Fruit fly (Drosophila melanogaster) whole organism, embryonic: ENCODE measurements around the gene flip.

ENCODE experiments used
- Ada2b ChIP-seq: fragments of 200-800 bp; sonication (Bioruptor generic); IDR thresholded peaks from 2 replicates; pipeline ENCODE4 v1.3.6; 2022; ENCODE audit warnings: missing biosample characterization, missing genetic modification characterization
- BEAF-32 ChIP-seq: fragments of 200-800 bp; sonication (Bioruptor generic); optimal IDR thresholded peaks from 3 replicates; lab custom pipeline; 2017; ENCODE audit warnings: missing biosample characterization, missing genetic modification characterization, mild to moderate bottlenecking, moderate library complexity, missing genetic modification reagents
- CG10321 ChIP-seq: fragments of 200-800 bp; sonication (Bioruptor generic); IDR thresholded peaks from 2 replicates; pipeline ENCODE4 v1.3.6; 2022; ENCODE audit warnings: missing biosample characterization, missing genetic modification characterization
- CG11504 ChIP-seq: fragments of 200-800 bp; sonication (Bioruptor generic); optimal IDR thresholded peaks from 3 replicates; lab custom pipeline; 2019; ENCODE audit warnings: missing biosample characterization, mild to moderate bottlenecking, missing genetic modification characterization, moderate library complexity
- CG14965 ChIP-seq: fragments of 200-800 bp; sonication (Bioruptor generic); optimal IDR thresholded peaks from 2 replicates; lab custom pipeline; 2016; ENCODE audit warnings: missing biosample characterization, missing genetic modification characterization, borderline replicate concordance
- CG15514 ChIP-seq: fragments of 200-800 bp; sonication (Bioruptor generic); optimal IDR thresholded peaks from 3 replicates; lab custom pipeline; 2017; ENCODE audit warnings: missing biosample characterization, missing genetic modification characterization, mild to moderate bottlenecking, moderate library complexity, missing genetic modification reagents
- CG1832 ChIP-seq: fragments of 200-800 bp; sonication (Bioruptor generic); optimal IDR thresholded peaks from 2 replicates; lab custom pipeline; 2017; ENCODE audit warnings: missing biosample characterization, mild to moderate bottlenecking, missing genetic modification characterization, inconsistent platforms
- CG18619 ChIP-seq: fragments of 200-800 bp; sonication (Bioruptor generic); optimal IDR thresholded peaks from 3 replicates; lab custom pipeline; 2017; ENCODE audit warnings: missing biosample characterization, mild to moderate bottlenecking, missing genetic modification characterization
- CG2202 ChIP-seq: fragments of 200-800 bp; sonication (Bioruptor generic); optimal IDR thresholded peaks from 2 replicates; lab custom pipeline; 2018; ENCODE audit warnings: missing biosample characterization, mild to moderate bottlenecking, missing genetic modification characterization
- CG31224 ChIP-seq: fragments of 200-800 bp; sonication (Bioruptor generic); IDR thresholded peaks from 2 replicates; pipeline ENCODE4 v1.3.6; 2022; ENCODE audit warnings: missing biosample characterization, missing genetic modification characterization
- CG34224 ChIP-seq: fragments of 200-800 bp; sonication (Bioruptor generic); IDR thresholded peaks from 3 replicates; pipeline ENCODE4 v1.3.6; 2022; ENCODE audit warnings: missing biosample characterization, missing genetic modification characterization; ENCODE audit not compliant: partially characterized antibody
- CG4360 ChIP-seq: fragments of 200-800 bp; sonication (Bioruptor generic); IDR thresholded peaks from 2 replicates; pipeline ENCODE4 v1.3.6; 2022; ENCODE audit warnings: missing biosample characterization, missing genetic modification characterization
- CG4424 ChIP-seq: fragments of 200-800 bp; sonication (Bioruptor generic); optimal IDR thresholded peaks from 3 replicates; lab custom pipeline; 2016; ENCODE audit warnings: missing biosample characterization, missing genetic modification characterization
- CG4617 ChIP-seq: fragments of 200-800 bp; sonication (Bioruptor generic); optimal IDR thresholded peaks from 3 replicates; lab custom pipeline; 2016; ENCODE audit warnings: missing biosample characterization, missing genetic modification characterization, borderline replicate concordance
- CG9215 ChIP-seq: fragments of 200-800 bp; sonication (Bioruptor generic); IDR thresholded peaks from 2 replicates; pipeline ENCODE4 v1.3.6; 2022; ENCODE audit warnings: missing biosample characterization, missing genetic modification characterization
- CG9797 ChIP-seq: fragments of 200-800 bp; sonication (Bioruptor generic); optimal IDR thresholded peaks from 3 replicates; lab custom pipeline; 2018; ENCODE audit warnings: missing biosample characterization, mild to moderate bottlenecking, missing genetic modification characterization
- CrebB ChIP-seq: fragments of 200-800 bp; sonication (Bioruptor generic); optimal IDR thresholded peaks from 3 replicates; lab custom pipeline; 2018; ENCODE audit warnings: missing biosample characterization, mild to moderate bottlenecking, missing genetic modification characterization
- Dad ChIP-seq: fragments of 200-800 bp; sonication (Bioruptor generic); optimal IDR thresholded peaks from 3 replicates; lab custom pipeline; 2016; ENCODE audit warnings: missing biosample characterization, missing genetic modification characterization
- Dbx ChIP-seq: fragments of 200-800 bp; sonication (Bioruptor generic); IDR thresholded peaks from 3 replicates; pipeline ENCODE4 v1.3.6; 2022; ENCODE audit warnings: missing biosample characterization, missing genetic modification characterization
- Fer3 ChIP-seq: fragments of 200-800 bp; sonication (Bioruptor generic); optimal IDR thresholded peaks from 2 replicates; lab custom pipeline; 2018; ENCODE audit warnings: missing biosample characterization, mild to moderate bottlenecking, missing genetic modification characterization, moderate library complexity
- HLHmδ ChIP-seq: fragments of 200-800 bp; sonication (Bioruptor generic); optimal IDR thresholded peaks from 2 replicates; lab custom pipeline; 2018; ENCODE audit warnings: missing biosample characterization, mild to moderate bottlenecking, missing genetic modification characterization, moderate library complexity
- Hmx ChIP-seq: fragments of 200-800 bp; sonication (Bioruptor generic); optimal IDR thresholded peaks from 2 replicates; lab custom pipeline; 2016; ENCODE audit warnings: missing biosample characterization, missing genetic modification characterization
- Hr51 ChIP-seq, 2 experiments: fragments of 200-800 bp; sonication (Bioruptor generic); optimal IDR thresholded peaks; 2 replicates in 1 of 2; 3 replicates in 1 of 2; lab custom pipeline; 2016 to 2018; ENCODE audit warnings: missing biosample characterization in 2 of 2, missing genetic modification characterization in 2 of 2, mild to moderate bottlenecking in 1 of 2, moderate library complexity in 1 of 2
- Hsf ChIP-seq: fragments of 200-800 bp; sonication (Bioruptor generic); optimal IDR thresholded peaks from 3 replicates; lab custom pipeline; 2016; ENCODE audit warnings: missing biosample characterization, missing genetic modification characterization
- NK7.1 ChIP-seq: fragments of 200-800 bp; sonication (Bioruptor generic); optimal IDR thresholded peaks from 3 replicates; lab custom pipeline; 2016; ENCODE audit warnings: missing biosample characterization, missing genetic modification characterization
- Rfx ChIP-seq: fragments of 200-800 bp; sonication (Bioruptor generic); IDR thresholded peaks from 2 replicates; pipeline ENCODE4 v1.3.6; 2022; ENCODE audit warnings: missing biosample characterization, missing genetic modification characterization
- Rx ChIP-seq: fragments of 200-800 bp; sonication (Bioruptor generic); IDR thresholded peaks from 2 replicates; pipeline ENCODE4 v1.3.6; 2022; ENCODE audit warnings: missing biosample characterization, missing genetic modification characterization
- cad ChIP-seq: fragments of >200 bp; optimal IDR thresholded peaks from 2 replicates; lab custom pipeline; 2017; ENCODE audit warnings: missing biosample characterization, missing genetic modification characterization
- chm ChIP-seq: fragments of 200-800 bp; sonication (Bioruptor generic); IDR thresholded peaks from 2 replicates; pipeline ENCODE4 v1.3.6; 2022; ENCODE audit warnings: missing biosample characterization, missing genetic modification characterization
- crol ChIP-seq: fragments of 200-800 bp; sonication (Bioruptor generic); IDR thresholded peaks from 2 replicates; pipeline ENCODE4 v1.3.6; 2022; ENCODE audit warnings: missing biosample characterization, missing genetic modification characterization
- da ChIP-seq: fragments of 200-800 bp; sonication (Bioruptor generic); optimal IDR thresholded peaks from 2 replicates; lab custom pipeline; 2016; ENCODE audit warnings: missing biosample characterization, missing genetic modification characterization
- dati ChIP-seq: fragments of 200-800 bp; sonication (Bioruptor generic); IDR thresholded peaks from 2 replicates; pipeline ENCODE4 v1.3.6; 2022; ENCODE audit warnings: missing biosample characterization, missing genetic modification characterization
- dysf ChIP-seq: fragments of 200-800 bp; sonication (Bioruptor generic); IDR thresholded peaks from 3 replicates; pipeline ENCODE4 v1.3.6; 2022; ENCODE audit warnings: missing biosample characterization, missing genetic modification characterization
- ewg ChIP-seq: fragments of 200-800 bp; sonication (Bioruptor generic); optimal IDR thresholded peaks from 3 replicates; lab custom pipeline; 2017; ENCODE audit warnings: mild to moderate bottlenecking, missing biosample characterization, missing genetic modification reagents, missing genetic modification characterization
- exex ChIP-seq: fragments of 200-800 bp; sonication (Bioruptor generic); optimal IDR thresholded peaks from 4 replicates; lab custom pipeline; 2018; ENCODE audit warnings: missing biosample characterization, mild to moderate bottlenecking, missing genetic modification characterization, moderate library complexity
- gce ChIP-seq: fragments of 200-800 bp; sonication (Bioruptor generic); IDR thresholded peaks from 3 replicates; pipeline ENCODE4 v1.3.6; 2022; ENCODE audit warnings: missing biosample characterization, missing genetic modification characterization
- gcm2 ChIP-seq: fragments of 200-800 bp; sonication (Bioruptor generic); optimal IDR thresholded peaks from 2 replicates; lab custom pipeline; 2016; ENCODE audit warnings: missing biosample characterization, missing genetic modification characterization
- gfzf ChIP-seq: fragments of 200-800 bp; sonication (Bioruptor generic); optimal IDR thresholded peaks from 2 replicates; lab custom pipeline; 2016; ENCODE audit warnings: missing biosample characterization, mild to moderate bottlenecking, missing genetic modification characterization, moderate library complexity
- gro ChIP-seq: fragments of 200-800 bp; sonication (Bioruptor generic); optimal IDR thresholded peaks from 2 replicates; lab custom pipeline; 2016; ENCODE audit warnings: missing biosample characterization, missing genetic modification characterization
- hb ChIP-seq: fragments of 200-800 bp; sonication (Bioruptor generic); IDR thresholded peaks from 3 replicates; pipeline ENCODE4 v1.3.6; 2022; ENCODE audit warnings: missing biosample characterization, missing genetic modification characterization; ENCODE audit not compliant: partially characterized antibody
- insv ChIP-seq, 2 experiments: fragments of 200-800 bp; sonication (Bioruptor generic); optimal IDR thresholded peaks; 3 replicates each; lab custom pipeline; 2016 to 2018; ENCODE audit warnings: missing biosample characterization in 2 of 2, missing genetic modification characterization in 2 of 2
- inv ChIP-seq: fragments of 200-800 bp; sonication (Bioruptor generic); IDR thresholded peaks from 2 replicates; pipeline ENCODE4 v1.3.6; 2022; ENCODE audit warnings: missing biosample characterization, missing genetic modification characterization; ENCODE audit not compliant: partially characterized antibody
- nerfin-2 ChIP-seq: fragments of 200-800 bp; sonication (Bioruptor generic); IDR thresholded peaks from 2 replicates; pipeline ENCODE4 v1.3.6; 2022; ENCODE audit warnings: missing biosample characterization, missing genetic modification characterization; ENCODE audit not compliant: partially characterized antibody
- scrt ChIP-seq: fragments of 200-800 bp; sonication (Bioruptor generic); optimal IDR thresholded peaks from 2 replicates; lab custom pipeline; 2018; ENCODE audit warnings: missing biosample characterization, mild to moderate bottlenecking, missing genetic modification characterization, moderate library complexity
- sens ChIP-seq: fragments of 200-800 bp; sonication (Bioruptor generic); peaks from one replicate; lab custom pipeline; 2016; ENCODE audit warnings: missing biosample characterization, missing genetic modification characterization
- slbo ChIP-seq: fragments of 200-800 bp; sonication (Bioruptor generic); IDR thresholded peaks from 2 replicates; pipeline ENCODE4 v1.3.6; 2022; ENCODE audit warnings: missing biosample characterization, missing genetic modification characterization
- stwl ChIP-seq: fragments of 200-800 bp; sonication (Bioruptor generic); optimal IDR thresholded peaks from 3 replicates; lab custom pipeline; 2018; ENCODE audit warnings: missing biosample characterization, mild to moderate bottlenecking, missing genetic modification characterization, moderate library complexity
- tna ChIP-seq: fragments of 200-800 bp; sonication (Bioruptor generic); IDR thresholded peaks from 2 replicates; pipeline ENCODE4 v1.3.6; 2022; ENCODE audit warnings: missing biosample characterization, missing genetic modification characterization; ENCODE audit not compliant: partially characterized antibody
- trh ChIP-seq: fragments of 200-800 bp; sonication (Bioruptor generic); optimal IDR thresholded peaks from 2 replicates; lab custom pipeline; 2016; ENCODE audit warnings: missing biosample characterization, missing genetic modification characterization
- zen ChIP-seq: fragments of 200-800 bp; sonication (Bioruptor generic); optimal IDR thresholded peaks from 3 replicates; lab custom pipeline; 2018; ENCODE audit warnings: missing biosample characterization, mild to moderate bottlenecking, missing genetic modification characterization, moderate library complexity

Gene flip

dm6 chr3R:4220780-4221179, 56.9 kb downstream of the flip start (continued):
- TF ChIP-seq CG9215 (GFP tag; lab: Robert Waterston, UW) (no peak), gro (GFP tag; lab: Kevin White, UChicago) (peak; percentile 47), CG18619 (GFP tag; lab: Kevin White, UChicago) (no peak), stwl (tag; lab: Kevin White, UChicago) (peak; percentile 58), CG15514 (GFP tag; lab: Kevin White, UChicago) (peak; percentile 100), ewg (GFP tag; lab: Kevin White, UChicago) (peak; percentile 76), Dad (GFP tag; lab: Kevin White, UChicago) (peak; percentile 57), Hmx (GFP tag; lab: Kevin White, UChicago) (no peak), hb (GFP tag; lab: Robert Waterston, UW) (peak; percentile 97), zen (tag; lab: Kevin White, UChicago) (peak; percentile 35), dysf (GFP tag; lab: Robert Waterston, UW) (peak; percentile 25; the same call in 1 of the 3 replicates), CG4617 (GFP tag; lab: Kevin White, UChicago) (peak; percentile 82), dati (GFP tag; lab: Robert Waterston, UW) (no peak), sens (GFP tag; lab: Kevin White, UChicago) (peak; percentile 73), nerfin-2 (GFP tag; lab: Robert Waterston, UW) (peak; percentile 95), crol (GFP tag; lab: Robert Waterston, UW) (no peak), CG1832 (GFP tag; lab: Kevin White, UChicago) (no peak), CG31224 (no peak), trh (no peak), insv (GFP tag; optimal IDR thresholded peaks at IDR 0.05; lab: Kevin White, UChicago) (no peak), gcm2 (no peak), CG11504 (no peak), slbo (GFP tag; lab: Robert Waterston, UW) (peak; percentile 60), Hsf (peak; percentile 54), CG14965 (GFP tag; lab: Kevin White, UChicago) (no peak), gce (GFP tag; lab: Robert Waterston, UW) (no peak), CrebB (tag; lab: Kevin White, UChicago) (no peak), HLHmδ (no peak), Rfx (GFP tag; lab: Robert Waterston, UW) (peak; percentile 76), CG34224 (peak; percentile 99), Ada2b (GFP tag; lab: Robert Waterston, UW) (no peak), gfzf (GFP tag; lab: Kevin White, UChicago) (peak; percentile 31), chm (GFP tag; lab: Robert Waterston, UW) (peak; percentile 54; the same call in 1 of the 2 replicates), cad (GFP tag; lab: Kevin White, UChicago) (no peak), scrt (GFP tag; lab: Kevin White, UChicago) (no peak), Fer3 (tag; lab: Kevin White, UChicago) (peak; percentile 39), CG4360 (GFP tag; lab: Robert Waterston, UW) (no peak), CG10321 (no peak), inv (GFP tag; lab: Robert Waterston, UW) (peak; percentile 97), Hr51 (GFP tag; optimal IDR thresholded peaks at IDR 0.05; lab: Kevin White, UChicago) (peak in 1 of 2 experiments; percentile 44), tna (GFP tag; lab: Robert Waterston, UW) (peak; percentile 97), NK7.1 (peak; percentile 18), da (no peak), CG9797 (GFP tag; lab: Kevin White, UChicago) (peak; percentile 31), exex (tag; lab: Kevin White, UChicago) (no peak), BEAF-32 (GFP tag; lab: Kevin White, UChicago) (peak; percentile 98), CG4424 (GFP tag; lab: Kevin White, UChicago) (no peak), CG2202 (tag; lab: Kevin White, UChicago) (no peak), Rx (GFP tag; lab: Robert Waterston, UW) (no peak; the same call in 1 of the 2 replicates), Dbx (GFP tag; lab: Robert Waterston, UW) (peak; percentile 70; the same call in 2 of the 3 replicates)
